Fruit fly (Drosophila melanogaster) whole organism, pupa: ENCODE data around the gene CG1703.
A peak's percentile ranks its signal among the peaks of the same experiment; 100 is the strongest.

Experiments
- CG10348 ChIP-seq: fragments of 200-800 bp; sonication (Bioruptor generic); IDR thresholded peaks from 2 replicates; pipeline ENCODE4 v1.3.6; 2022; ENCODE audit warnings: missing biosample characterization, missing genetic modification characterization
- CG12605 ChIP-seq: fragments of 200-800 bp; sonication (Bioruptor generic); IDR thresholded peaks from 2 replicates; pipeline ENCODE4 v1.3.6; 2022; ENCODE audit warnings: missing biosample characterization, missing genetic modification characterization
- CG32121 ChIP-seq: fragments of 200-800 bp; sonication (Bioruptor generic); IDR thresholded peaks from 2 replicates; pipeline ENCODE4 v1.3.6; 2022; ENCODE audit warnings: missing biosample characterization, missing genetic modification characterization
- CG9948 ChIP-seq: fragments of 200-800 bp; sonication (Bioruptor generic); optimal IDR thresholded peaks from 2 replicates; lab custom pipeline; 2018; ENCODE audit warnings: missing biosample characterization, mild to moderate bottlenecking, missing genetic modification characterization, moderate library complexity
- D1 ChIP-seq: fragments of 200-800 bp; sonication (Bioruptor generic); optimal IDR thresholded peaks from 2 replicates; lab custom pipeline; 2018; ENCODE audit warnings: missing biosample characterization, mild to moderate bottlenecking, missing genetic modification characterization, moderate library complexity
- EcR ChIP-seq: fragments of 200-800 bp; sonication (Bioruptor generic); optimal IDR thresholded peaks from 3 replicates; lab custom pipeline; 2019; ENCODE audit warnings: missing biosample characterization, missing genetic modification characterization, mild to moderate bottlenecking, moderate library complexity, missing genetic modification reagents
- Pif1A ChIP-seq: fragments of 200-800 bp; sonication (Bioruptor generic); optimal IDR thresholded peaks from 3 replicates; lab custom pipeline; 2016; ENCODE audit warnings: missing biosample characterization, missing genetic modification characterization
- Pif1B ChIP-seq: fragments of 200-800 bp; sonication (Bioruptor generic); optimal IDR thresholded peaks from 3 replicates; lab custom pipeline; 2016; ENCODE audit warnings: missing biosample characterization, missing genetic modification characterization
- Snoo ChIP-seq: fragments of 200-800 bp; sonication (Bioruptor generic); optimal IDR thresholded peaks from 3 replicates; lab custom pipeline; 2017; ENCODE audit warnings: missing biosample characterization, mild to moderate bottlenecking, missing genetic modification characterization, inconsistent platforms
- fd96Ca ChIP-seq: fragments of 200-800 bp; sonication (Bioruptor generic); IDR thresholded peaks from 3 replicates; pipeline ENCODE4 v1.3.6; 2022; ENCODE audit warnings: missing biosample characterization, missing genetic modification characterization
- gl ChIP-seq: fragments of 200-800 bp; sonication (Bioruptor generic); optimal IDR thresholded peaks from 2 replicates; lab custom pipeline; 2018; ENCODE audit warnings: missing biosample characterization, mild to moderate bottlenecking, missing genetic modification characterization
- rn ChIP-seq: fragments of 200-800 bp; sonication (Bioruptor generic); IDR thresholded peaks from 2 replicates; pipeline ENCODE4 v1.3.6; 2022; ENCODE audit warnings: missing biosample characterization, missing genetic modification characterization

DNA sequence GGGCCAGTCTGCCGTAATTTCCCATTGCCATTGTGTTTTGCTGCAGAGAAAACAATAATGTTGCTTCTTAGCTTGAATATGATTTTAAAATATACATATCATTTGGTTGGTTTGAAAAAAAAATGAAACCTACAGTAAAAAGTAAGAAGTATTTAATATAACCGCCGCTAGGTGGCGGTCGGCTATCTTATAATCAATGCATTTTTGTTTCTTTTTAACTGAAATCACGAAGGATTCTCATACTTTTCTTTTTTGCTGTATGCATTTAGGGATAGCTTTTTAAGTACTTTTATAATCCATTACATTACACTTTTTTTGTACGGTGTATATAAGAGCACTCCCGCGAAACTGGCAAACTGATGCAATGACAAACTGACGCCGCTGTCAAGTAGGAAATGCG, 39.7 kb downstream of the CG1703 start:
- TF ChIP-seq EcR (GFP tag; lab: Kevin White, UChicago) (no peak), CG32121 (GFP tag; lab: Robert Waterston, UW) (no peak), Pif1A (no peak), Snoo (tag; lab: Kevin White, UChicago) (no peak), D1 (tag; lab: Kevin White, UChicago) (no peak), CG9948 (tag; lab: Kevin White, UChicago) (peak; percentile 8), rn (no peak), fd96Ca (GFP tag; lab: Robert Waterston, UW) (0 out of 3 replicates have a peak, but pooled peaks have one; percentile 18), Pif1B (GFP tag; lab: Kevin White, UChicago) (no peak), gl (tag; lab: Kevin White, UChicago) (no peak), CG10348 (GFP tag; lab: Robert Waterston, UW) (no peak), CG12605 (GFP tag; lab: Robert Waterston, UW) (no peak)
